Fruit fly (Drosophila melanogaster) Kc167 (cell line): ENCODE data around the gene sky.

Experiments
- Myc ChIP-seq: fragments of >200 bp; optimal IDR thresholded peaks from 2 replicates; lab custom pipeline; 2017; ENCODE audit warnings: missing external identifiers
- Sin3A ChIP-seq: fragments of >200 bp; optimal IDR thresholded peaks from 2 replicates; lab custom pipeline; 2018; ENCODE audit warnings: missing external identifiers
- h ChIP-seq: fragments of >200 bp; optimal IDR thresholded peaks from 3 replicates; lab custom pipeline; 2018; ENCODE audit warnings: missing external identifiers
- insv ChIP-seq: fragments of >200 bp; optimal IDR thresholded peaks from 3 replicates; lab custom pipeline; 2018; ENCODE audit warnings: missing external identifiers
- psq ChIP-seq: fragments of >200 bp; optimal IDR thresholded peaks from 2 replicates; lab custom pipeline; 2017; ENCODE audit warnings: missing external identifiers
- ttk ChIP-seq: sonication (Bioruptor generic); optimal IDR thresholded peaks from 2 replicates; lab custom pipeline; 2017; ENCODE audit warnings: missing external identifiers

Gene sky

DNA sequence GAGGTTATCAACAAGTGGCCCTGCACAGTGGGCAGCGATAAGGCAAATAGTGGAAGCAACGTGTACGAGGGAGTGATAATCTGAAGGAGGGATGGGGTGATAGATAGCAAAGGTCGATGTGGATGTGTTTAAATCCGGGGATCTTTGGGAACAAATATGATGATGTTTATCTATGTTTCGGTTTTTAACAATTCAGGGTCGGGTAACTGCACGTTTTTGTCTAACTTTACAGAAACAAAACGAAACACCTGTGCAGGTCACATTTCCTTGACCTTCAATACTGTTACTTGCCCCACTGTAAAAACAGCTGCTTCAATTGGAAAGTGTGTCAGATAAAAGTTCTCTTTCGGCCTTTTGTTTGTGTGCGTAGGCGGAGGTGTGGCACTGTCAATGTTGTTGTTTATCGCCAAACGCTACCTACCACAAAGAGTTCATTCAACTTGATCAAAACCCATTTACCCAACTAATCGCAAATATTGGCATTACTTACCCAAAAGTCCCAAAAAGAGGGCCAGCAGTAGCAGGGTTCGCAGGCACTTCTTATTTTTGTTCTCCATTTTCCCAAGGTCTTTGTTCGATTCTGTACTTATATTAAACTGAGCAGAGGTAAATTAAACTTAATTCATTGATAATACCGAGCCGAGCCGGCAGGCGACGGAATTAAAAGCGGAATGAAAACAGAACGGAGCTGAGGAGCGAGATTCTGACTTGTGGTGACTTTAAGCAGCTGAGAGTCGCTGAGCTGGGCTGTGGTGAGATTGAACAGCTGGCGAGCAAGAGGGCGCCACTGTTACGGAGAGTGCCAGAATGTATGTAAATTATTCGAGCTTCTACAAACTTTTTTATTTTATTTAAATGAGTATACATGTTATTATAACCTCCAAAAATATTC is 3.7 kb upstream of the sky start, which contains the start of gene Mtp:
TSS of gene Mtp (minus strand) at position 681 of the 892 bp plus-strand sequence.
- no peak for TF ChIP-seq psq (lab: Kevin White, UChicago)
- no peak for TF ChIP-seq Sin3A (lab: Kevin White, UChicago)
- no peak for TF ChIP-seq Myc (lab: Kevin White, UChicago)
- TF ChIP-seq ttk = no peak
- TF ChIP-seq h (lab: Kevin White, UChicago) = no peak
- TF ChIP-seq insv (lab: Kevin White, UChicago) = no peak

DNA sequence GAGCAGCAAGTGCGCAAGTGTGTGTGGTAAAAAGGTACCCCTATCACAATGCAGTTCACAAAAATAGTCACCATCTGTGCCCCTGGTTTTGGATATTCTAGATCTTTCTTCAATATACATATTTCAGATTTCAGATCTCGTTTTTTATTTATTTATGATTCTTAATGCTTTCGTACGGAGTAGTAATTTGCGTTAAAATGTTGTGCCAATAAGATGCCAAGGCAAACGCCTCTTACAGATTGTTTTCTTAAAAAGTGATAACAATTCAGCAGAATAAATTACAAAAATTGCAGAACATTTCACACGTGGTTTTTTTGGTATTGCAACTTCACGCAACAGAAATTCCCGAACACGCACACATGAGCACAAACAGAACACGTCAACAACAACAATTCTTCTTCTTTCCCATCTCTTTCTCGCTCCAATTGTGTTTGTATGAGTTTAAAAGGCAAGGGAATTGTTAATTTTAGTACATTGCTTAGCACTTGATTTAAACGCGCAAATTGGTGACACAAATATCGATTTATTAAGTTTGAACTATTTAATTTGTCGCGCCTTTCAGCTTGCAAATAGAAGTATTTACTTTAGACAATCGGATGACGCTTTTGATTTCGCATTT is 566 bp downstream of the sky start:
- TF ChIP-seq Sin3A (lab: Kevin White, UChicago) = no peak
- TF ChIP-seq h (lab: Kevin White, UChicago) = no peak
- TF ChIP-seq insv (lab: Kevin White, UChicago) = no peak
- TF ChIP-seq Myc (lab: Kevin White, UChicago) = no peak
- no peak for TF ChIP-seq ttk
- TF ChIP-seq psq (lab: Kevin White, UChicago) = no peak

DNA sequence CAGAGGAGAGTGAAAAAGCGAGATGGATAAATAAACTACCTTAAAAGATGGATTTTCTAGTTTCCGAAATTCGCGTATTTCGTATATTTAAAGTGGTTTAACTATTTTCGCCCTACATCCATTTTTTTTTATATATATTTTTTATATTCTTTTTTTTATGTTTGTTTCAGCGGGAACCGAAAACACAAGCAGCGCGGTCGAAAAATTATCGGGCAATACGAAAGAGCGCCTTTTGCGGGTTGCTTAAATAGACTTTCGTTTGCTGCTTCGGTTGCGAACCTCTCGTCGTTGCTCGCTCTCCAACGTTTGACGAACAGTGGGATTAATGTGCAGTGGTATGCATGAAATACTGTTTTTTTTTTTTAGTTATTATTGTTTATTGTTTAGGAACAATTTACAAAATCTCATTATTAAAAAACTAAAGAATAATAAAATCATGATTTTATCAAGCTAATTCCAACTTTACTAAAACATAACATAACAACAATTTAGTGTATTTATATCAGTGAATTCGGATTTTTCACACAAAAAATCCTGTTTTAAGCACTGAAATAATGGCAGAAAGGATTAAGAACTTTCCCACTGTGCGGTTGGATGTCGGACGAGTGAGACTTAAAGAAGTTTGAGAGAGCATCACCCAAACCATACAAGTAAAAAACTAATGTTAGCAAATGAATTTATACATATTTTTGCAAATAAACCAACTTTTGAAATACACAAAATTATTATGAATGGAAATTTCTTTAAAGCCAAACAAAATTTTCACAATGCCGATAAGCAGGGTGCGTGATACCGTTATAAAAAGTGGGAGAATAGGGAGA is 1.3 kb downstream of the sky start:
- TF ChIP-seq ttk (no peak), h (lab: Kevin White, UChicago) (no peak), insv (lab: Kevin White, UChicago) (no peak), Sin3A (lab: Kevin White, UChicago) (no peak), Myc (lab: Kevin White, UChicago) (no peak), psq (lab: Kevin White, UChicago) (no peak)

DNA sequence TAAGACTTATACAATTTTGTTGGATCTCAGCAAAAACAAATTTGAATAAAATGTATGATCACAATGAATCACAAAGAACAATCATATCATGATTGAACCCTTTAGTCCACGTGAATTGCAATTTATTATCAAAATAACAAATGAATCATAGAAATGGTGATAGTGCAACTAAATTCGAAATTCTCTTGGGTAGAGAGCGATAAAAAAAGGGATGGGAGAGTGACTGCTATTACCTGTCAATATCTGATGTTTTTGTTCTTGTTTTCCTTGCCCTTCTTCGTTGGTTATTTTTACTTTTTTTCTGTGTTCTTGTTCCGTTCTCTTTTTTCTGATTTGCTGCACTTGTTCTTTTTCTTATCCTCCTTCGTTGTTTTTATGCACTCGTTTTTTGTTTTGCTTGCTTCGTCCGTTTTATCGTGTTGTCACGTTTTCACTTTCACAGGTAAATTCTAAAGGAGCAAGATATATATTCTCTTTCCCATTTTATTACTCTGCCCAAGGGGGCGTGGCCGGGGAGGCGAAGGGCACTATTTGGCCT is 2.0 kb downstream of the sky start:
- TF ChIP-seq h (lab: Kevin White, UChicago) (no peak), Sin3A (lab: Kevin White, UChicago) (no peak), ttk (no peak), Myc (lab: Kevin White, UChicago) (no peak), psq (lab: Kevin White, UChicago) (no peak), insv (lab: Kevin White, UChicago) (no peak)

DNA sequence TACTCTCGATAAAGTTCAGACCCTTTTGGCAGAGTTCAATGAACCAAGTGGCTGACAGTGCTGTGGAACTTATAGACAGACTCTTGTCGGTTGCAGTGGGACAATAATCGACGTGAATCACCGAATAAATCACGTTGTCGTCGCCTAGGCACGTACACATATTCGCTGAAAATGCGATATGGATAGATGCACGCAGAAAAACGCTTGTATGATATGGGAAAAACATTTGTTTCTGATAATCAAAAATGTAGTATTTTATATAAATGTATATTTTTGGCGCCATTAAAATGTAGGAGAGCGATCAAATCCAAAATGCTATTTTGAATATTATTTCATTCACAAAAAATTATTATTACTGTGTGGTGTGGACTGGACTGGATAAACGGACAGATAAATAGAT is 3.5 kb downstream of the sky start:
- TF ChIP-seq Myc (lab: Kevin White, UChicago) = no peak
- TF ChIP-seq Sin3A (lab: Kevin White, UChicago) = no peak
- no peak for TF ChIP-seq ttk
- TF ChIP-seq h (lab: Kevin White, UChicago) = no peak
- TF ChIP-seq insv (lab: Kevin White, UChicago) = no peak
- TF ChIP-seq psq (lab: Kevin White, UChicago) = no peak

DNA sequence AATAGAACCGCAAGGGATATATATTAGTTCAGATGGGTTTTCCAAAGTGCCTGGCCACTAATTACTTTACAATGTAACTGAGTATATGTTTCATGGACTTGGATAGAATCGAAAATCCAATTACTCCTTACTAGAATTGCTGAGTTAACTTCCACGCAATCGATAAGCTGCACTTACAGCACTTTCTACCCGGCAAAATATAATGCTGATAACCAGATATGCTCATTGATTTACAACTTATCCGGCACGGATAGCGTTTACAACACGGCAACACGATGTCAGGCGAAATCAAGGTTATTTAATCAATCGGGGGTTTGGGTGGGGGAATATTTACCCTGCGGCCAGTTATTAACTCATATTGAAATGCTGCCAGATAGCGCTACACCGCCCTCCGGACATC is 5.2 kb downstream of the sky start:
- TF ChIP-seq Sin3A (lab: Kevin White, UChicago) (no peak), h (lab: Kevin White, UChicago) (no peak)

DNA sequence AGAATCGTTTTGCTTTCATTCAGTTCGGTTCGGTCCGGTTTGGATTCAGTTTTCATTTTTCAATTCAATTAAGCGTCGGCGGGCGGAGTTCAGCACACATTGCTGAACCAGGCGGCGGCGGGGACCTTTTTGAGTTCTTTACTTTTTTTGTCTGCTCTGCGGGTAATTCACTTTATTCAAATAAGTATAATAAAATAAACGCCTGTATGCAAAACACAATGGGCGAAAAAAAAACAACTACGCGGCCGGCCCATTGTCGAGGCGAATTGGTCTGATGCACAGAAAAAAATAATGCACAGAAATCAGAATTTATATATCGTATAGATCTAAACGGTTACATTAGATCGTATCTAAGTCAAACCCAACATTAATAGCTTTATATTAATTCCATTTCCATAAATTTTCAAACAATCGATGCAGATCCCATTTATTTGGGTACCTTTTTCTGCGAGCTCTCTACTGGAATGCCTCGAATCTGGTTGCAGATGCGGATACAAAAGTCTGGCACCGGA is 5.9 kb downstream of the sky start:
- TF ChIP-seq Sin3A (lab: Kevin White, UChicago) = no peak
- no peak for TF ChIP-seq psq (lab: Kevin White, UChicago)
- TF ChIP-seq Myc (lab: Kevin White, UChicago) = no peak
- TF ChIP-seq ttk = no peak
- no peak for TF ChIP-seq insv (lab: Kevin White, UChicago)
- TF ChIP-seq h (lab: Kevin White, UChicago) = no peak

DNA sequence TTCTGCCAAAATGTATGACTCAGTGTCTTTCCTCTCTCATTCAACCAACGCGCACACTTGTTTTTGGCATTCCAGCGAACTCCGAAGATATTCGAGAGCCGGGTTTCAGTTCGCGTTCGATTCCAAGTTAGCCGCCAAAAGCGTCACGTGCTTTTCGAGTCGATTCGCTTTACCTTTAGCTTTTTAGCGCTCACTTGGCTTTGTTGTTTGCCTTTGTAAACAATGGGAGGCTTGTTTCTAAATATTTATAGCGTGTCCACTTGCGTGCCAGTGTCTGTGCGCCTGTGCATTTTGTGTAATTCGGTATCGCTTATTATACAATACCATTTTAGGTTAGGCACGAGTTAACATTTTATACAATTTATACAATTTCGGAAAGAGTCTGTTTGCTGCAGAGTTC is 7.4 kb downstream of the sky start:
- TF ChIP-seq Myc (lab: Kevin White, UChicago) = no peak
- TF ChIP-seq ttk = no peak
- no peak for TF ChIP-seq h (lab: Kevin White, UChicago)
- TF ChIP-seq psq (lab: Kevin White, UChicago) = no peak
- no peak for TF ChIP-seq Sin3A (lab: Kevin White, UChicago)
- no peak for TF ChIP-seq insv (lab: Kevin White, UChicago)

DNA sequence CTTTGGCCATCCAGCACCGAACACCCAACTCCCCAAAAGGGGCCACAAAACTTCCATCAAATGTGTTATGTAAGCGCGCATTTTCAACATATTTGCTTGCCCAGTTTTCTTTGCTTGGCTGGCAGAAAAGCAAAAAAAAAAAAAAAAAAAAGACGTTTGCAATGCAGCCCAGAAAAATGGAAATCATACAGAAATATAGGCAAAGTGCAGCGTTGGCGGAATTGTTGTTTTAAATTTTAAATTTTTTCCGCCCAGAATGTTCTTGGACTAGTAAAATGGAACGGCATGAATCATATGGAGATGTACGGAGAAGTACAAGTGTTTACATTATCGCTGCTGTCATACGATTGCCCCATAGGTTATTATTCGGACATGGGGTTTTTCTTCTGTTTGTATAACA is 9.4 kb downstream of the sky start:
- TF ChIP-seq h (lab: Kevin White, UChicago) = no peak
- TF ChIP-seq psq (lab: Kevin White, UChicago) = no peak
- TF ChIP-seq Sin3A (lab: Kevin White, UChicago) = no peak
- no peak for TF ChIP-seq ttk

DNA sequence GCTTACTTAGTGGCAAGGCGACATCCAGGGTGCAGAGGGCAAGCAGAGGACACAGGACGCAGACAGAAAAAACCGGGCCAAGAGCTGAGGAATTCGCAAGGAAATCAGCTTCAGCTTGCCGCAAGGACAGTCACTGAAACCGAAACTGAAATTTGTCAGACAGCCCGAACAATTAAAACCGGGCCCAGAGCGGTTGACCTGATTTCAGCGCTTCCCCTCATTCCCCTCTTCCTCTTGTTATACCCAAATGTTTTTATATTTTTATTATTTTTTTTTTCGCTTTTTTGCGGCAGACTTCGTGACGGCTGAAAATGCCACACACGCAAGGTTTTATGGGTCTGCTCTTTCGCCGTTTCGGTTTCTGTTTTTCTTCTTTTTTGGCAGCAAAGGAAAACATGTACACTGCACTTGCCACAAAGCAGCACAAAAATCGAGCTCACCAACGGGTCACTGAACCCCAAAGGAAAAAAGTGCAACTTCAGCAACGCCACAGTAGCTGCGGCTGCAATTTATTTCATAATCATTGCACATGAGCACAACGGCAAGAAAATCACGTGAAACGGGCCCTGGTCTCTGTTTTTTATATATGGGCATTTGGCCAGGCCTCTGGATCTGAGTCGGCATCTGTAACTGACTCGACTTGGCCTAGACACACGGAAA is 10.6 kb downstream of the sky start:
- TF ChIP-seq Sin3A (lab: Kevin White, UChicago) = no peak
- no peak for TF ChIP-seq ttk
- no peak for TF ChIP-seq Myc (lab: Kevin White, UChicago)
- no peak for TF ChIP-seq psq (lab: Kevin White, UChicago)
- TF ChIP-seq h (lab: Kevin White, UChicago) = no peak
- no peak for TF ChIP-seq insv (lab: Kevin White, UChicago)
